Fruit fly (Drosophila melanogaster): ENCODE results near the gene Uch-L5R.

Gene Uch-L5R

DNA sequence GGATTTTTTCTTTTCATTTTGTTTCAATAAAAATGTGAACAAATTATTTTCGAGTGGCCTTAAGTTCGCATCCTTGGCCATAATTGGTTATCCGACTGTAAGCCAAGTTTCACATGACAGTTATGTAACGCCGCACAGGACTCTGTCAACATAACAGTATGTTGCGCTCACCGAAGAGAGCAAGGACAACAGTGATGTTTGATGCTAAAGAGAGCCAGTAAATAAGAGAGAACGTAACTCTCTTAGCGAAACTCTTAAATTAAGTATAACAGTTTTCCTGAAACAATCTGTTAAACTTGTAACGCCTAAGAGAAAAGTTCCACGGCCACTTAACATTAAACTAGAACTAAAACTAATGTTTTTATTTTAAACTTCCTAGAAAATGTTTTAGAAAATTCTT, 29.3 kb upstream of the Uch-L5R start:
- TF ChIP-seq CG9139 (GFP tag; optimal IDR thresholded peaks at IDR 0.05) (no peak), net (GFP tag; optimal IDR thresholded peaks at IDR 0.05) (no peak), CG15336 (GFP tag; IDR thresholded peaks at IDR 0.05) (no peak), Eip75B (GFP tag; optimal IDR thresholded peaks at IDR 0.05) (no peak), Sox15 (GFP tag; optimal IDR thresholded peaks at IDR 0.05) (no peak)

DNA sequence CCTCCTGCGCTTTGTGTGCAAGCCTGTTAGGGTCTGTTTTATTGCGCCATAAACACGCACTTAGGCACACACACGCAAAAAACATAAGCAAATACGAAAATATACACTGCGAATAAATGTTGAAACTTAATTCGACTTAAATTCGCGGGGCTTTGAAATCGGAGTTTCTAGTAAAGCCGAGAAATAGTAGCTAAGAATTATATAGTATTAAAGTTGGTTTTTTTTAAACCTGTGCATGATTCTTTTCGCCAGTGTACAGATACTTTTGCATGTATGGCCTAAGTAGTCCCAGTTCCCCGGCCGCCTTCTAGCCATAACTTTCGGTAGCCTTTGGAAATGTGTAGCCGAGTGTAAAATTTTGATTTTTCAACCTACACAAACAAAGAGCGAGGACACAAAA, 28.0 kb upstream of the Uch-L5R start:
- TF ChIP-seq Eip78C (GFP tag) (peak; percentile 40), Hr39 (GFP tag; optimal IDR thresholded peaks at IDR 0.05) (peak; percentile 2), svp (GFP tag) (no peak), CG6276 (GFP tag; optimal IDR thresholded peaks at IDR 0.05) (no peak), Gug (GFP tag; IDR thresholded peaks at IDR 0.05) (no peak), ss (GFP tag; optimal IDR thresholded peaks at IDR 0.05) (no peak)

DNA sequence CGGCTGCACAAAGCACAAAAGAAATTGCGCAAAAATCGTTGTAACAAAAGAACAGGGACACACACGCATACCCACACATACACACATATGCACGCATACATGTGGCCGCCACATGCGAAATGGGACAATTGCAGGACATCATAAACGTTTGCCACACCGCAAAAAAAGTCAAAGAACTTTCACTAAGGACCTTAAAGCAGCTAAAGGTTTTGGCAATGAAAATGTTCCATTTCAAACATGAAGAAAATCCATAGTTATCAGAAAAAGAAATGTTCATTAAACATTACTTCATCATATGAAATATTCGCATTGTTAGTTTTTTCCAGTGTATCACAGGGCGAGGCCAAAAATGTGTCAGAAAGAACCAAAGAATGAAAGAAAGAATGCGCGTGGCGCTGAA, 25.8 kb upstream of the Uch-L5R start:
- peak; percentile 10 for TF ChIP-seq cyc (GFP tag; optimal IDR thresholded peaks at IDR 0.05)
- TF ChIP-seq Met (GFP tag; optimal IDR thresholded peaks at IDR 0.05), result peak; percentile 2
- TF ChIP-seq topi (GFP tag; optimal IDR thresholded peaks at IDR 0.05), result peak; percentile 2
- TF ChIP-seq Eip78C (GFP tag), result peak; percentile 53
- no peak for TF ChIP-seq CG1621 (tag; optimal IDR thresholded peaks at IDR 0.05)
- TF ChIP-seq svp (GFP tag), result peak; percentile 60

DNA sequence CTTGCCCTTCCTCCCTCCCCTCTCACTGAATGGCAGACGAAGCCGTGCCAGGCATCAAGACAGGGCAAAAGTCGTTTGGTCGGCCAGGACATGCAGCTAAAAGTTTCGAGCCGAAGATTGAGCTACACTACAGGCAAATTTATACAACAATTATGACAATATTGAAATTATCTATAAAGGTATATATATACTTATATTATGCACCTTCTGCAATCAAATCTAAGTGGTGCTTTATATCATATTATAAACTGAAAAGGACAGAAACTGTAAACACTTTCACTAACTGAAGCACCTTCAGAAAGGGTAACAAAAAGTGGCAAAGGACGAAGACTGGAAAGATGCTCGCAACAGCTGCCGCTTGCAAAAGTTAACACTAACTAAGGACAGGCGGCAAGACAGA, 19.8 kb upstream of the Uch-L5R start:
- TF ChIP-seq CG3032 (tag; optimal IDR thresholded peaks at IDR 0.05) (peak; percentile 19), CG6854 (GFP tag; optimal IDR thresholded peaks at IDR 0.05) (no peak), Eip78C (GFP tag) (peak; percentile 62), svp (GFP tag) (peak; percentile 7), CG6792 (GFP tag; optimal IDR thresholded peaks at IDR 0.05) (peak; percentile 8), fd59A (GFP tag; optimal IDR thresholded peaks at IDR 0.05) (no peak), achi (GFP tag; optimal IDR thresholded peaks at IDR 0.05) (peak; percentile 13), ss (GFP tag; optimal IDR thresholded peaks at IDR 0.05) (peak in 1 of 2 experiments; percentile 24), CG10669 (GFP tag; optimal IDR thresholded peaks at IDR 0.05) (peak; percentile 22), CG32006 (GFP tag; optimal IDR thresholded peaks at IDR 0.05) (peak; percentile 30), CG10631 (GFP tag; optimal IDR thresholded peaks at IDR 0.05) (peak; percentile 5), CG11762 (GFP tag; optimal IDR thresholded peaks at IDR 0.05; ENCODE audit: insufficient read depth) (no peak), Sox15 (GFP tag; optimal IDR thresholded peaks at IDR 0.05) (no peak), dsx (GFP tag; optimal IDR thresholded peaks at IDR 0.05; ENCODE audit: poor library complexity, severe bottlenecking) (no peak), Ets96B (tag; optimal IDR thresholded peaks at IDR 0.05) (peak; percentile 48), Hr38 (GFP tag; optimal IDR thresholded peaks at IDR 0.05) (no peak), Blimp-1 (GFP tag; optimal IDR thresholded peaks at IDR 0.05) (no peak), cyc (GFP tag; optimal IDR thresholded peaks at IDR 0.05) (no peak), CG8119 (GFP tag; IDR thresholded peaks at IDR 0.05) (0 out of 3 replicates have a peak, but pooled peaks have one; percentile 27)

DNA sequence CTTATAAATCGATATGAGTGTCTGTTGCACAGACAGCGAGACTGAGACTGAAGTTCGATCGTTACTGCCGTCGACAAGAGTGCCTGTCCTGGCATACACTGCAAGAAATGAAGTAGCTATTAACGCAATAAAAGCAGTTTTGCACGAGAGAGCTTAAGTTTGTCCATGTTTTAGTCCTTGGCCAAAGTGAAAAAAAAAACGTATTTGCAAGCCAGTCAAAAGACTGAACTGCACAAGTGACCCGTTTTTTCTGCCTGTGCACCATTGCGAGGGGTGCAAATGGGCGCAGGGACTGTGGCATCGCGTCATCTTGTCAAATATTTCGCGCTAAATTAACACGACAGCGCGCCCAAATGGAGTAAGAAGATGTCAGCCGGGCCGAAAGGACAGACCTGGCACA, 19.1 kb upstream of the Uch-L5R start:
- TF ChIP-seq CG8319 (GFP tag; optimal IDR thresholded peaks at IDR 0.05) (no peak), Eip78C (GFP tag) (peak; percentile 48), CG6854 (GFP tag; optimal IDR thresholded peaks at IDR 0.05) (no peak), Gug (GFP tag; IDR thresholded peaks at IDR 0.05) (no peak), achi (GFP tag; optimal IDR thresholded peaks at IDR 0.05) (no peak), Eip93F (GFP tag; optimal IDR thresholded peaks at IDR 0.05) (no peak), CG6792 (GFP tag; optimal IDR thresholded peaks at IDR 0.05) (no peak), Eip75B (GFP tag; optimal IDR thresholded peaks at IDR 0.05) (no peak), Lpt (GFP tag; optimal IDR thresholded peaks at IDR 0.05) (no peak), acj6 (GFP tag; optimal IDR thresholded peaks at IDR 0.05) (peak; percentile 5), CG6276 (GFP tag; optimal IDR thresholded peaks at IDR 0.05) (no peak), Met (GFP tag; optimal IDR thresholded peaks at IDR 0.05) (peak; percentile 3), CG8119 (GFP tag; IDR thresholded peaks at IDR 0.05) (no peak), CG9139 (GFP tag; optimal IDR thresholded peaks at IDR 0.05) (no peak), lz (GFP tag; optimal IDR thresholded peaks at IDR 0.05) (no peak), pdm3 (GFP tag; optimal IDR thresholded peaks at IDR 0.05) (peak; percentile 32), svp (GFP tag) (peak; percentile 58), Ets96B (tag; optimal IDR thresholded peaks at IDR 0.05) (no peak), CG3919 (GFP tag; optimal IDR thresholded peaks at IDR 0.05) (no peak), Hr39 (GFP tag; optimal IDR thresholded peaks at IDR 0.05) (peak; percentile 21), CG10669 (GFP tag; optimal IDR thresholded peaks at IDR 0.05) (peak; percentile 30), topi (GFP tag; optimal IDR thresholded peaks at IDR 0.05) (peak; percentile 12), Blimp-1 (GFP tag; optimal IDR thresholded peaks at IDR 0.05) (no peak), CG6163 (GFP tag; IDR thresholded peaks at IDR 0.05) (no peak), Sox14 (GFP tag; optimal IDR thresholded peaks at IDR 0.05) (no peak), CG10631 (GFP tag; optimal IDR thresholded peaks at IDR 0.05) (peak; percentile 21), cyc (GFP tag; optimal IDR thresholded peaks at IDR 0.05) (peak; percentile 22), CG11294 (GFP tag; IDR thresholded peaks at IDR 0.05) (no peak), CG31627 (GFP tag; optimal IDR thresholded peaks at IDR 0.05) (peak; percentile 36), fd59A (GFP tag; optimal IDR thresholded peaks at IDR 0.05) (no peak), CG3032 (tag; optimal IDR thresholded peaks at IDR 0.05) (no peak), CG4318 (GFP tag; optimal IDR thresholded peaks at IDR 0.05) (no peak), net (GFP tag; optimal IDR thresholded peaks at IDR 0.05) (no peak)

Data from whole organism, prepupa.